Fruit fly (Drosophila melanogaster): ENCODE data around the gene CG31546.
A peak's percentile ranks its signal among the peaks of the same experiment; 100 is the strongest.

The CG31546 gene

DNA sequence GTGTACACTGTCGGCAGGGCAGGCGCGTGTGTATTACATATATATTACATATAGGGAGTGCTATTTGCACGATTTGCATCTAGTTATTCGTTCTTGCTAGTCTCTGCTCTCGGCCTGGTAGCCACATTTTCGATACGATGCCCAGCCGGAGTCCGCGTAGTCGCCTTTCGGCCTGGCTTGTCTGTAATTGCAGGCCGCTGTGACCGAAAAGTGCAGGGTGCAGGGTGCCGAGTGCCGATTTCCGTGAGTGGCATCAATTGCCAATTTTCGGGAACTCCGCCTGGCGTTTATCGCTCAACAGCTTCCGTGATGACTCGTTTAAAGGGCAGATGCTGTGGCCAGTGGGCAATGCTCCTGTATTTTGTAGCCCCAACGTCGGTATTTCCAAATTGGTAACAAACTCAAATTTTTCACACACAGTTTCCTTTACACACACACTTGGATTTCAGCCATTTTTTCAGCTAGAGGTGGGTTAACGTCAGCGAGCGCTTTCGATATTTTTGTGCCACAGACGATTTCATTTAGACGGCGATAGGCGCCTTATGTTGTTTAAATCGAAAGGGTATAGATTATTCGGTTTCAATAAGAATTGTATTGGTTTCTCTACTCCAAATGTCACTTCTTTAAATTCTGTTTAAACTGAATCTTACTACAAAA, 47.4 kb downstream of the CG31546 start, which contains the start of gene CG2926 (continued):
- TF ChIP-seq Hand (GFP tag; optimal IDR thresholded peaks at IDR 0.05) (no peak), Hr51 (GFP tag; optimal IDR thresholded peaks at IDR 0.05) (no peak), zfh1 (GFP tag; IDR thresholded peaks at IDR 0.05) (no peak), CG10209 (GFP tag; optimal IDR thresholded peaks at IDR 0.05) (no peak), Hmx (GFP tag; optimal IDR thresholded peaks at IDR 0.05) (no peak), CG11247 (GFP tag; IDR thresholded peaks at IDR 0.05) (peak; percentile 26; the same call in 1 of the 2 replicates), zen (tag; optimal IDR thresholded peaks at IDR 0.05) (no peak), CG7786 (GFP tag; optimal IDR thresholded peaks at IDR 0.05) (peak; percentile 39), CG17385 (GFP tag; optimal IDR thresholded peaks at IDR 0.05) (no peak), Camta (GFP tag; optimal IDR thresholded peaks at IDR 0.05) (no peak), CG34224 (GFP tag; IDR thresholded peaks at IDR 0.05; ENCODE audit: partially characterized antibody) (peak; percentile 80), CG12104 (GFP tag; optimal IDR thresholded peaks at IDR 0.05) (no peak), crc (GFP tag; optimal IDR thresholded peaks at IDR 0.05) (no peak), ftz-f1 (GFP tag; optimal IDR thresholded peaks at IDR 0.05) (no peak), Rfx (GFP tag; IDR thresholded peaks at IDR 0.05) (peak; percentile 78), CG7745 (tag; optimal IDR thresholded peaks at IDR 0.05) (no peak), dpn (GFP tag; optimal IDR thresholded peaks at IDR 0.05) (peak in 1 of 2 experiments; percentile 25), HLH3B (GFP tag; IDR thresholded peaks at IDR 0.05) (0 out of 2 replicates have a peak, but pooled peaks have one; percentile 6), Six4 (GFP tag; optimal IDR thresholded peaks at IDR 0.05) (no peak), ci (GFP tag; IDR thresholded peaks at IDR 0.05) (0 out of 3 replicates have a peak, but pooled peaks have one; percentile 6), pzg (GFP tag; optimal IDR thresholded peaks at IDR 0.05) (peak; percentile 71), abd-A (tag; optimal IDR thresholded peaks at IDR 0.05) (no peak), CG13287 (GFP tag; IDR thresholded peaks at IDR 0.05; ENCODE audit: partially characterized antibody) (peak; percentile 91), knrl (GFP tag; IDR thresholded peaks at IDR 0.05; ENCODE audit: partially characterized antibody) (peak; percentile 89), CG10366 (GFP tag; IDR thresholded peaks at IDR 0.05) (no peak), CG11085 (GFP tag; IDR thresholded peaks at IDR 0.05) (peak; percentile 30; the same call in 1 of the 2 replicates), cato (GFP tag; optimal IDR thresholded peaks at IDR 0.05; ENCODE audit: borderline replicate concordance) (no peak), gro (GFP tag; optimal IDR thresholded peaks at IDR 0.05) (no peak), CG14965 (GFP tag; optimal IDR thresholded peaks at IDR 0.05; ENCODE audit: borderline replicate concordance) (no peak), CG1024 (GFP tag; IDR thresholded peaks at IDR 0.05) (no peak), CG2712 (tag; optimal IDR thresholded peaks at IDR 0.05) (no peak), CG9876 (GFP tag; optimal IDR thresholded peaks at IDR 0.05) (peak; percentile 53), CG12391 (tag; optimal IDR thresholded peaks at IDR 0.05) (no peak), her (GFP tag; optimal IDR thresholded peaks at IDR 0.05) (peak; percentile 55), E2f2 (GFP tag; IDR thresholded peaks at IDR 0.05) (peak; percentile 72), CG8388 (GFP tag; optimal IDR thresholded peaks at IDR 0.05) (no peak), croc (GFP tag; conservative IDR thresholded peaks at IDR 0.05) (no peak), CG3995 (GFP tag; optimal IDR thresholded peaks at IDR 0.05) (peak; percentile 65), crol (GFP tag; IDR thresholded peaks at IDR 0.05) (0 out of 2 replicates have a peak, but pooled peaks have one; percentile 15), CG15269 (tag; optimal IDR thresholded peaks at IDR 0.05) (no peak), Hr3 (GFP tag; optimal IDR thresholded peaks at IDR 0.05) (no peak), Med (GFP tag) (peak; percentile 92), CG1792 (GFP tag; optimal IDR thresholded peaks at IDR 0.05) (no peak), CG9215 (GFP tag; IDR thresholded peaks at IDR 0.05) (no peak), Mad (GFP tag; optimal IDR thresholded peaks at IDR 0.05) (peak; percentile 47), Scr (GFP tag; IDR thresholded peaks at IDR 0.05; ENCODE audit: partially characterized antibody) (peak; percentile 89), CG43689 (GFP tag; IDR thresholded peaks at IDR 0.05) (no peak), ash1 (GFP tag; optimal IDR thresholded peaks at IDR 0.05) (no peak), dati (GFP tag; IDR thresholded peaks at IDR 0.05) (no peak), stwl (tag; optimal IDR thresholded peaks at IDR 0.05) (no peak)
